Worm (Caenorhabditis elegans): ENCODE data around the gene srd-55.

DNA sequence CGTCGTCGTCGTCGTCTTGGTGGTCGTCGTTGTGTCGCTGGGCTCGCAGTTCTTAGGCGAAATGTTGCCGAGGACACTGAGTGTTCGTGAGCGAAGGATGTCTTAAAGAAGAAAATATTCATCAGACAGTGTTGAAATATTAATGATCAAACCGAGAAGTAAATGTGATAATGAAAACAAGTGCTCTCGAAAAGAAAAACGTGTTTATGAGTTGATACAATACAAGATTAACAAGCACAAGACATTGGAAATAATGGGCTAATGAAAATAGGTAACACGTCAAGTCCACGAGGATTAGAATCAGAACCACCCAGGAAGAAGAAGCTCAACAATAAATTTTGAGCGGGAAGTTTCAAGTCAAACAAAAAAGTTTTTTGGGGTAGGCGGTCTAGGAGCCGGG, 3.6 kb downstream of the srd-55 start, which contains the start of gene K02A2.5:
- TF ChIP-seq fkh-3 (tag; optimal IDR thresholded peaks at IDR 0.05) (no peak), ccch-3 (GFP tag; optimal IDR thresholded peaks at IDR 0.05) (no peak), unc-62 (GFP tag; optimal IDR thresholded peaks at IDR 0.05) (no peak), tbx-9 (tag; optimal IDR thresholded peaks at IDR 0.05; ENCODE audit: borderline replicate concordance) (no peak), F52B5.7 (tag; optimal IDR thresholded peaks at IDR 0.05) (no peak), mxl-1 (tag; optimal IDR thresholded peaks at IDR 0.05) (no peak), bed-1 (GFP tag; IDR thresholded peaks at IDR 0.05) (no peak), sea-2 (GFP tag; IDR thresholded peaks at IDR 0.05) (no peak), him-1 (tag; optimal IDR thresholded peaks at IDR 0.05) (no peak), lsy-27 (tag; optimal IDR thresholded peaks at IDR 0.05; ENCODE audit: borderline replicate concordance, insufficient read depth) (no peak)

Measured in whole organism, young adult.